Fruit fly (Drosophila melanogaster) whole organism, prepupa: ENCODE data around the gene Kmn2.

Experiments used
- CG15336 ChIP-seq: fragments of 200-800 bp; sonication (Bioruptor generic); IDR thresholded peaks from 2 replicates; pipeline ENCODE4 v1.3.6; 2022; ENCODE audit warnings: missing biosample characterization, missing genetic modification characterization
- CG32006 ChIP-seq: fragments of 200-800 bp; sonication (Bioruptor generic); optimal IDR thresholded peaks from 3 replicates; lab custom pipeline; 2017; ENCODE audit warnings: missing biosample characterization, mild to moderate bottlenecking, missing genetic modification characterization
- CG6163 ChIP-seq: fragments of 200-800 bp; sonication (Bioruptor generic); IDR thresholded peaks from 3 replicates; pipeline ENCODE4 v1.3.6; 2022; ENCODE audit warnings: missing biosample characterization, missing genetic modification characterization
- CG6792 ChIP-seq: fragments of 200-800 bp; sonication (Bioruptor generic); optimal IDR thresholded peaks from 3 replicates; lab custom pipeline; 2016; ENCODE audit warnings: missing biosample characterization, missing genetic modification characterization
- Eip93F ChIP-seq: fragments of 200-800 bp; sonication (Bioruptor generic); optimal IDR thresholded peaks from 2 replicates; lab custom pipeline; 2016; ENCODE audit warnings: missing biosample characterization, mild to moderate bottlenecking, missing genetic modification characterization
- Hr38 ChIP-seq: sonication (Bioruptor generic); optimal IDR thresholded peaks from 2 replicates; lab custom pipeline; 2016; ENCODE audit warnings: missing biosample characterization, missing genetic modification characterization
- Hr4 ChIP-seq: fragments of 200-800 bp; sonication (Bioruptor generic); optimal IDR thresholded peaks from 3 replicates; lab custom pipeline; 2016; ENCODE audit warnings: missing biosample characterization, missing genetic modification characterization
- acj6 ChIP-seq: fragments of 200-800 bp; sonication (Bioruptor generic); optimal IDR thresholded peaks from 3 replicates; lab custom pipeline; 2016; ENCODE audit warnings: missing biosample characterization, missing genetic modification characterization
- dac ChIP-seq: fragments of 200-800 bp; sonication (Bioruptor generic); optimal IDR thresholded peaks from 2 replicates; lab custom pipeline; 2017; ENCODE audit warnings: missing biosample characterization, mild to moderate bottlenecking, missing genetic modification characterization
- eg ChIP-seq: fragments of 200-800 bp; sonication (Bioruptor generic); IDR thresholded peaks from 3 replicates; pipeline ENCODE4 v1.3.6; 2022; ENCODE audit warnings: missing biosample characterization, missing genetic modification characterization
- spab ChIP-seq: fragments of 200-800 bp; sonication (Bioruptor generic); optimal IDR thresholded peaks from 2 replicates; lab custom pipeline; 2017; ENCODE audit warnings: missing biosample characterization, mild to moderate bottlenecking, missing genetic modification characterization, missing genetic modification reagents
- ss ChIP-seq, 2 experiments: fragments of 200-800 bp; sonication (Bioruptor generic); optimal IDR thresholded peaks; 2 replicates in 1 of 2; 3 replicates in 1 of 2; lab custom pipeline; 2017 to 2018; ENCODE audit warnings: mild to moderate bottlenecking in 2 of 2, missing biosample characterization in 2 of 2, missing genetic modification characterization in 2 of 2, moderate library complexity in 1 of 2
- svp ChIP-seq: fragments of 200-800 bp; sonication (Bioruptor generic); peaks from one replicate; lab custom pipeline; 2016; ENCODE audit warnings: missing biosample characterization, missing genetic modification characterization

DNA sequence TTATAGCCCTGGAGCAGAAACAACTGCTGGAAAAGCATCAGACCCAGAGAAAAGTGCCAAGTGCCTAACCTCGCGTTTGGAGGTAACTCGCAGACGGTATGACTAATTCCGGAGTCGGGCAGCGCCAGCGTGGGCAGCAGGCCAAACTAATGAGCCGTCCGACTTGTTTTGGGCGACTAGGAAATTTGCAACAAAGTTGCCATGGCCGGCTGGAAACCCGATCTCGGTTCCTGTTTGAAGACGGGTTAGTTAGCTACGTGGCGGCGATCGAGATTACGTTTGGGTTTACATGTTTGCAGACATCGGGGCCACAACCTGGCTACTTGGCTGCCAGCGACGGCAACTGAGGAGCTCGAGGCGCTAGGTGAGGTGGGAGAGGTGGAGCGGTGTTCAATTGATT, 44.1 kb downstream of the Kmn2 start:
- no peak for TF ChIP-seq CG6163 (GFP tag; lab: Robert Waterston, UW)
- TF ChIP-seq CG15336 (GFP tag; lab: Robert Waterston, UW) = no peak
- no peak for TF ChIP-seq Hr38
- no peak for TF ChIP-seq acj6 (GFP tag; lab: Kevin White, UChicago)
- TF ChIP-seq CG6792 (GFP tag; lab: Kevin White, UChicago) = no peak
- TF ChIP-seq ss (GFP tag; optimal IDR thresholded peaks at IDR 0.05; lab: Kevin White, UChicago) = no peak
- TF ChIP-seq dac (GFP tag; lab: Kevin White, UChicago) = no peak
- no peak for TF ChIP-seq Eip93F (GFP tag; lab: Kevin White, UChicago)
- TF ChIP-seq spab (GFP tag; lab: Kevin White, UChicago) = no peak
- TF ChIP-seq svp (GFP tag; lab: Kevin White, UChicago) = no peak
- no peak for TF ChIP-seq eg (GFP tag; lab: Robert Waterston, UW)
- no peak for TF ChIP-seq CG32006 (GFP tag; lab: Kevin White, UChicago)
- TF ChIP-seq Hr4 (GFP tag; lab: Kevin White, UChicago) = no peak
